Worm (Caenorhabditis elegans): ENCODE results near the gene fbxb-14.

DNA sequence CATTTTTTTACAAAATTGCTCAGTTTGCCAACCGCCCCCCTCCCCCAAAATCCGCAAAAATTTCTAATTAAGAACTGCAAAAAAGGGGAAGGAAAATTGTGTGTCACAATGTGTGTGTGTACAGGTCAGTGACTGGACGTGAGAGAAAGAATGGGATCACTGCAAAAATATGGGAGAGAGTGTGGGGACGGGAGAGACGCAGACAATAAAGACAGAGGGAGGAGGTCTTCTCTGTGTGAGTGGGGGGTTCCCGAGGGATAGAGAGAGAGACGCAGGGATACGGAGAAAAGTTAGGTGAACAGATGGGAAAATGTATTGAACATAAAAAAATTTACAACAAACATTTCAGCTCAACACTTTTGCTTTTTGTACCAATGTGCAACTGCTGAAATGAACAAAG lies 43.4 kb upstream of the fbxb-14 start:
- TF ChIP-seq nhr-237 (tag; optimal IDR thresholded peaks at IDR 0.05) (no peak), skn-1 (tag; optimal IDR thresholded peaks at IDR 0.05) (no peak), lsy-2 (tag; optimal IDR thresholded peaks at IDR 0.05) (no peak), unc-39 (tag; optimal IDR thresholded peaks at IDR 0.05) (no peak)

Measured in whole organism, L2 larva.